Worm (Caenorhabditis elegans): Measurements from ENCODE around the gene F49H6.5.

The F49H6.5 gene

DNA sequence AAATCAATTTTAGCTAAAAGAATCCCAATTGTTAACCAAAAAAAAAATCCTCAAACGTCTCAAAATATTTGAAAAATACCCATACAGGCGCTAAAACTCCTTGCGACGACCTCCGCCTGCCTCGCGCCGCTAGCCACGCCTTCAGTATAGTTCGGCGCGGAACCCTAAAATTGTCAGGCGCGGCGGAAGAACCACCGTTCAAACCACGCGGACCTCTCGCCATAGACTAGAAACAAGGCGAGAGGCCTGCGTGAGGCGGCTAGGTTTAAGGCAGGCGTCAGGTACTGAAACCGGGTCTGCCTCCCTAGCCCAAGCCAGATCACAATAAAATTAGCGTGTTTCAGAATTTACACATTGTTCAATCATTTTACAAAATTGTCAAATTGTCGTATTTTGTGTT lies 30.7 kb upstream of the F49H6.5 start:
- TF ChIP-seq elt-2 (tag; optimal IDR thresholded peaks at IDR 0.05) (no peak), zip-5 (tag; optimal IDR thresholded peaks at IDR 0.05) (no peak), ceh-19 (GFP tag; optimal IDR thresholded peaks at IDR 0.05) (no peak), T23F11.4 (GFP tag; optimal IDR thresholded peaks at IDR 0.05) (no peak)

DNA sequence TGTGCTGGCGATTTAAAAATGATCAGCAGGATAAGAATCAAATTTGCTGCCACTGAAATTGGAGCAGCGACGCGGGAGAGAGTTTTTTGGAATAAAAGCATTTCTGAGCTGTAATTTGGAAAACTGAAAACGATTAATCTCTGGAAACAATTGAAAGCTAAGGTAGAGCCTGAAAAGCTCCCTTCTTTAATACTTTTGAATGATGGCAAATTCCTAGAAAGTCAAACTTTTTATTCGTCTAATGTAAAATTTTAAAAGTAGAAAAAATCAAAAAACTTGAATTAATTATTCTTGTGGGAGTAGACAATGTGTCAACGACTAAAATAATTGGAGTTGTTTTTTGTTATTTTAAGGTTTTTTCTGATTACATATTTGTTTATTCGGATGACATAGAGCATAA lies 22.8 kb upstream of the F49H6.5 start, which contains the start of gene str-217:
Gene str-217, minus strand, starts transcription at position 101 of the 400 bp plus-strand sequence.
- TF ChIP-seq pqm-1 (tag; optimal IDR thresholded peaks at IDR 0.05) (no peak), nfya-1 (tag; optimal IDR thresholded peaks at IDR 0.05) (no peak), pag-3 (tag; optimal IDR thresholded peaks at IDR 0.05; ENCODE audit: borderline replicate concordance) (no peak), fax-1 (tag; optimal IDR thresholded peaks at IDR 0.05) (no peak), T23F11.4 (GFP tag; optimal IDR thresholded peaks at IDR 0.05) (no peak), ztf-16 (tag; optimal IDR thresholded peaks at IDR 0.05) (no peak), unc-42 (tag; optimal IDR thresholded peaks at IDR 0.05) (no peak), elt-2 (tag; optimal IDR thresholded peaks at IDR 0.05) (no peak), elt-4 (tag; optimal IDR thresholded peaks at IDR 0.05) (no peak), mec-3 (tag; optimal IDR thresholded peaks at IDR 0.05; ENCODE audit: borderline replicate concordance) (no peak), pha-2 (tag; optimal IDR thresholded peaks at IDR 0.05) (no peak), K02D7.2 (tag; optimal IDR thresholded peaks at IDR 0.05) (no peak), ceh-45 (GFP tag; IDR thresholded peaks at IDR 0.05) (no peak), lin-11 (tag; optimal IDR thresholded peaks at IDR 0.05) (no peak), unc-55 (GFP tag; optimal IDR thresholded peaks at IDR 0.05) (no peak), hlh-30 (tag; optimal IDR thresholded peaks at IDR 0.05; ENCODE audit: insufficient read depth) (no peak), pros-1 (tag; optimal IDR thresholded peaks at IDR 0.05) (no peak), ceh-2 (tag; optimal IDR thresholded peaks at IDR 0.05) (no peak), C38D4.7 (GFP tag; optimal IDR thresholded peaks at IDR 0.05) (no peak)

DNA sequence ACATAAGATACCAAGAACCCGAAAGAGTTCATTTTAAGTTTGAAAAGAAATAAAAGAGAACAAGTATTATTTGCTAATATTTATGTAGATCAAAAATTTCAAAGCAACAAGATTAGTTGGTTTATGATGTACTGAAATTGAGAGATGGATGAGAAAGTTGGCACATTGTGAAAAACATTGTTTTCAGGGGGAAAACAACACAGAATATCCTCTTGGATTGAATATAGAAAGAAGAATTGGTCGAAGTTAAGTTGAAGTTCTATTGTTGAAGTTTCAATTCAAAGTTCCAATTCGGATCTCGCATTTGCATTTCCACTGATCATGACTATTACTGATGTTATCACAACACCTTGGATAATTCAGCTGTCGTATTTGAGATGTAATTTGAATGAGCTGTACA lies 22.4 kb upstream of the F49H6.5 start:
- TF ChIP-seq fax-1 (tag; optimal IDR thresholded peaks at IDR 0.05) (no peak), ceh-2 (tag; optimal IDR thresholded peaks at IDR 0.05) (no peak), lin-11 (tag; optimal IDR thresholded peaks at IDR 0.05) (no peak), hlh-15 (tag; optimal IDR thresholded peaks at IDR 0.05) (no peak), npax-4 (tag; optimal IDR thresholded peaks at IDR 0.05) (no peak), F13H6.1 (tag; optimal IDR thresholded peaks at IDR 0.05) (no peak), ceh-30 (tag; optimal IDR thresholded peaks at IDR 0.05) (no peak), sdc-2 (tag; optimal IDR thresholded peaks at IDR 0.05) (no peak), pat-9 (tag; optimal IDR thresholded peaks at IDR 0.05) (no peak), Y22D7AL.16 (tag; optimal IDR thresholded peaks at IDR 0.05) (no peak), mec-3 (tag; optimal IDR thresholded peaks at IDR 0.05; ENCODE audit: borderline replicate concordance) (no peak), tbx-2 (tag; optimal IDR thresholded peaks at IDR 0.05) (no peak), unc-3 (GFP tag; conservative IDR thresholded peaks at IDR 0.05) (no peak), unc-3 (tag; optimal IDR thresholded peaks at IDR 0.05) (no peak), dve-1 (tag; optimal IDR thresholded peaks at IDR 0.05) (no peak), C38D4.7 (GFP tag; optimal IDR thresholded peaks at IDR 0.05) (no peak), elt-2 (tag; optimal IDR thresholded peaks at IDR 0.05) (no peak), unc-86 (tag; optimal IDR thresholded peaks at IDR 0.05) (no peak)

DNA sequence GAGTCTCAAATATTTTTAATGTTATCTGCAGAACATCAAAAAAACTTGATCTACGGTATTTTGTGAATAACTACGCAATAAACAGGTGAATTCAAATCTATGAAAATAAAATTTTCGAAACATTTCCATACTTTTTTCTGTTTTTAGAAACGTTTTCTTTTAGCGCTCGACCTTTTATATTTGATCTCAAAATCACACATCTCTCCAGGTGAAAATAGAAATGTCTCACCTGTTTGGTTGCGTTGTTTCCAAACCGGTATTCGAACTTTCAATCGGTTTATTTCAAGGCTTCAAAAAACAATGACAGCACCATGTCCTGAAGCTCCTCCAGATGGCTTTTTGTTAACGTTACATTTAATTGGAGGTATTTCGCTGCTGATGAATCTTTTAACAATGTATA lies 21.9 kb upstream of the F49H6.5 start, which contains the start of gene sri-9:
Gene sri-9, plus strand, starts transcription at position 301 of the 400 bp plus-strand sequence.
- TF ChIP-seq sox-4 (tag; optimal IDR thresholded peaks at IDR 0.05) (no peak), ceh-31 (tag; optimal IDR thresholded peaks at IDR 0.05) (no peak), hlh-8 (tag; optimal IDR thresholded peaks at IDR 0.05) (no peak), T23F11.4 (GFP tag; optimal IDR thresholded peaks at IDR 0.05) (no peak), F13H6.1 (tag; optimal IDR thresholded peaks at IDR 0.05) (no peak), hlh-30 (tag; optimal IDR thresholded peaks at IDR 0.05; ENCODE audit: insufficient read depth) (no peak), pros-1 (tag; optimal IDR thresholded peaks at IDR 0.05) (no peak), ceh-6 (GFP tag; optimal IDR thresholded peaks at IDR 0.05) (no peak), unc-3 (GFP tag; conservative IDR thresholded peaks at IDR 0.05) (no peak), unc-3 (tag; optimal IDR thresholded peaks at IDR 0.05) (no peak), C08G9.2 (tag; optimal IDR thresholded peaks at IDR 0.05) (no peak)
